Fruit fly (Drosophila melanogaster): ENCODE data around the gene CG42750.

The CG42750 gene

DNA sequence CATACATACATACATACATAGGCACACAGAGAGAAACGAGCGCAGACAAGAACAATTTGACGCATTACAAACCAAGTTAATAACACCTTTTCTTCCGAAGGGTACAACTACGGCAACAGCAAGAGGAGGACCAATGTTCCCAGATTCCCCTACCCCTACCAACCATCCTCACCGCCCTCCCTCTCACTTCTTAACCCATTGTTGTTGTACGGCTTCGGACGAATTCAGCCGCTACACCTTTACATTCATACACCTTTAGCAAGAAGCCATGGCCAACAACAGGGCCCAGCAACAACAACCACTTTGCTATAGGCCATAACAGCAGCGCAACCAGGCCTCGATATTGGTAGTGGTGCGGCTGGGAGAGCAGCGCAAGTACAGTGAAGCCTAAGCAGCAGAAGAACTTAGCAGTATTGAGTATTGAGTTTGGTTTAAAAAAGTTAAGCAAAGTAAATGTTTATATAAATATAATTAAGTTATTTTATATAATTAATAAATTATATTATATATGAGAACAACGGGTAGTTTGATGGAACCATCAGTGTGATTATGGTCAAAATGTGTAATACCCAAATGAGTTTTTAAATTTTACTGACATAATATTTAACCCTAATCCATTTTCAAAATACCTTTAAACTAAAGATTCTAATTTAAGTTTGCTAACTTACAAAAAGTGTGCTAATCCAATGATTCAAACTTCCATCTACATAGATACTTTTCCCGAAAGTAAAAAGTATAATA lies 125.0 kb downstream of the CG42750 start (continued):
- no peak for TF ChIP-seq eve (GFP tag; optimal IDR thresholded peaks at IDR 0.05)
- no peak for TF ChIP-seq Blimp-1 (GFP tag; optimal IDR thresholded peaks at IDR 0.05)
- peak in 1 of 2 experiments; percentile 16 for TF ChIP-seq bsh (GFP tag; optimal IDR thresholded peaks at IDR 0.05)
- peak; percentile 0 for TF ChIP-seq CG17385 (GFP tag; optimal IDR thresholded peaks at IDR 0.05)
- peak; percentile 5 for TF ChIP-seq bcd (GFP tag; optimal IDR thresholded peaks at IDR 0.05)
- peak; percentile 15 for TF ChIP-seq Dek (tag; optimal IDR thresholded peaks at IDR 0.05)
- peak; percentile 33 for TF ChIP-seq CG14667 (GFP tag; IDR thresholded peaks at IDR 0.05)
- no peak for TF ChIP-seq CG12071 (GFP tag; optimal IDR thresholded peaks at IDR 0.05)
- TF ChIP-seq CG11093 (GFP tag; IDR thresholded peaks at IDR 0.05) = peak; percentile 27; the same call in 1 of the 3 replicates
- TF ChIP-seq C15 (GFP tag; IDR thresholded peaks at IDR 0.05) = no peak
- peak; percentile 25 for TF ChIP-seq CG17359 (tag; optimal IDR thresholded peaks at IDR 0.05)
- TF ChIP-seq CG31224 (GFP tag; IDR thresholded peaks at IDR 0.05) = peak; percentile 57
- peak in 2 of 3 experiments; percentile 20 to 73 for TF ChIP-seq Stat92E (GFP tag; optimal IDR thresholded peaks at IDR 0.05)
- TF ChIP-seq lilli (GFP tag; optimal IDR thresholded peaks at IDR 0.05) = peak; percentile 2
- 0 out of 3 replicates have a peak, but pooled peaks have one; percentile 42 for TF ChIP-seq zfh1 (GFP tag; IDR thresholded peaks at IDR 0.05)
- TF ChIP-seq ab (GFP tag; optimal IDR thresholded peaks at IDR 0.05) = no peak
- TF ChIP-seq CG12659 (GFP tag; optimal IDR thresholded peaks at IDR 0.05) = peak; percentile 39
- peak; percentile 92 for TF ChIP-seq CG12769 (tag; optimal IDR thresholded peaks at IDR 0.05)
- TF ChIP-seq CG4707 (GFP tag; optimal IDR thresholded peaks at IDR 0.05) = no peak
- peak; percentile 38; the same call in 1 of the 2 replicates for TF ChIP-seq rib (GFP tag; IDR thresholded peaks at IDR 0.05)
- peak; percentile 8 for TF ChIP-seq unpg (GFP tag; optimal IDR thresholded peaks at IDR 0.05)
- no peak for TF ChIP-seq dimm (GFP tag; IDR thresholded peaks at IDR 0.05)
- TF ChIP-seq CG1024 (GFP tag; IDR thresholded peaks at IDR 0.05) = no peak
- peak; percentile 15 for TF ChIP-seq CG18619 (GFP tag; optimal IDR thresholded peaks at IDR 0.05)
- peak; percentile 81 for TF ChIP-seq Ets65A (GFP tag)
- peak; percentile 28; the same call in 1 of the 2 replicates for TF ChIP-seq CG10366 (GFP tag; IDR thresholded peaks at IDR 0.05)
- peak; percentile 26 for TF ChIP-seq Meics (GFP tag; optimal IDR thresholded peaks at IDR 0.05)
- TF ChIP-seq CG13424 (tag; optimal IDR thresholded peaks at IDR 0.05) = peak; percentile 33
- peak in 1 of 2 experiments; percentile 7 for TF ChIP-seq Trl (optimal IDR thresholded peaks at IDR 0.05)
- no peak for TF ChIP-seq Trl (GFP tag; optimal IDR thresholded peaks at IDR 0.05)
- TF ChIP-seq sens-2 (GFP tag; IDR thresholded peaks at IDR 0.05) = no peak
- TF ChIP-seq prd (optimal IDR thresholded peaks at IDR 0.05) = no peak
- peak; percentile 68 for TF ChIP-seq prd (GFP tag; IDR thresholded peaks at IDR 0.05)
- peak; percentile 9; the same call in 1 of the 3 replicates for TF ChIP-seq CG7357 (GFP tag; IDR thresholded peaks at IDR 0.05)
- peak; percentile 42 for TF ChIP-seq CG16815 (GFP tag; optimal IDR thresholded peaks at IDR 0.05)
- TF ChIP-seq zen2 (GFP tag; IDR thresholded peaks at IDR 0.05; ENCODE audit: partially characterized antibody) = no peak
- TF ChIP-seq CG8290 (GFP tag; optimal IDR thresholded peaks at IDR 0.05) = no peak
- TF ChIP-seq CG8290 (tag; optimal IDR thresholded peaks at IDR 0.05) = peak in 1 of 2 experiments; percentile 58
- TF ChIP-seq lab (GFP tag; optimal IDR thresholded peaks at IDR 0.05) = peak; percentile 44
- TF ChIP-seq vvl (GFP tag; IDR thresholded peaks at IDR 0.05) = peak; percentile 74
- TF ChIP-seq CG8765 (GFP tag; IDR thresholded peaks at IDR 0.05) = peak; percentile 40; the same call in 1 of the 2 replicates
- TF ChIP-seq CG1233 (GFP tag; optimal IDR thresholded peaks at IDR 0.05) = no peak
- TF ChIP-seq CG17328 (GFP tag; IDR thresholded peaks at IDR 0.05) = peak; percentile 53; the same call in 1 of the 2 replicates
- peak; percentile 48; the same call in 2 of the 3 replicates for TF ChIP-seq tgo (GFP tag; IDR thresholded peaks at IDR 0.05)
- no peak for TF ChIP-seq Hand (GFP tag; optimal IDR thresholded peaks at IDR 0.05)
- TF ChIP-seq insv (GFP tag; optimal IDR thresholded peaks at IDR 0.05) = peak in 1 of 2 experiments; percentile 5
- peak; percentile 76 for TF ChIP-seq CG32532 (GFP tag; IDR thresholded peaks at IDR 0.05)
- TF ChIP-seq Atf3 (GFP tag; optimal IDR thresholded peaks at IDR 0.05) = no peak
- peak; percentile 66 for TF ChIP-seq NFAT (GFP tag; IDR thresholded peaks at IDR 0.05)

Data from whole organism, embryonic.